Fruit fly (Drosophila melanogaster) S2 (cell line): ENCODE results near the gene ATPsynCF6.

ENCODE experiments used
- CG8478 ChIP-seq: fragments of >200 bp; optimal IDR thresholded peaks from 2 replicates; lab custom pipeline; 2018
- CTCF ChIP-seq, 2 experiments: fragments of >200 bp; optimal IDR thresholded peaks; 2 replicates each; lab custom pipeline; 2018

Gene ATPsynCF6

DNA sequence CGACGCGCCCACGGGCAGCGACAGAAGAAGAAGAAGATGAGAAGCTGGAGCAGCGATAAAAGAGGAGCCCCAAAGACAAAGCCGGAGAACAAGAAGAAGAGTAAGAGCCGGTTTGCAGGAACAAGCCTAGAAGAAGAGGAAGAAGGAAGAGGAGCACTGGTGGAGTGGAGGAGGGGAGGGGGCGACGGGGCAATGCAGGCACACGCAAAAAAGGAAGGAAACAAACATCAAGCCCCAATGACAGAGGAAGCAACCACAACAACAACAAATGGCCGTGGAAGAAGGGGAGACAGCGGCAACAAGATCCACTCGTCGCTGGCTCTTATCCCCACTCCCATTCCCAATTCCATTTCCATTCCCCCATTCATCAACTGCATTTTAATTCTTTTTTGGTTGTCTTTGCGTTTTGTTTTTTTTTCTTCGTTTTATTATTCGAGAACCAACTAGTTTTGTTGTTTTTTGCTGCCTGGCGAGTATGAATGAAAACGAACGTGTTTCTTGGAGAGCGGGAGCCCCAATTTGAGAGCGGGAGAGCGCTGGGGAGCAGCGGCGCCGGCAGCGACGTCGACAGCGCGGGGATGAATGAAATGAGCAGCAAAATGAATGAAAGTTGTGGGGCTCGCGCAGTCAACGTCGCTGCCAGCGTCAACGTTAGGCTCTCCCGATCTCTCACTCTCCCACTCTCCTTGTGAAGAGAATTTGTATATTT, 21.7 kb downstream of the ATPsynCF6 start:
- TF ChIP-seq CG8478, result no peak

DNA sequence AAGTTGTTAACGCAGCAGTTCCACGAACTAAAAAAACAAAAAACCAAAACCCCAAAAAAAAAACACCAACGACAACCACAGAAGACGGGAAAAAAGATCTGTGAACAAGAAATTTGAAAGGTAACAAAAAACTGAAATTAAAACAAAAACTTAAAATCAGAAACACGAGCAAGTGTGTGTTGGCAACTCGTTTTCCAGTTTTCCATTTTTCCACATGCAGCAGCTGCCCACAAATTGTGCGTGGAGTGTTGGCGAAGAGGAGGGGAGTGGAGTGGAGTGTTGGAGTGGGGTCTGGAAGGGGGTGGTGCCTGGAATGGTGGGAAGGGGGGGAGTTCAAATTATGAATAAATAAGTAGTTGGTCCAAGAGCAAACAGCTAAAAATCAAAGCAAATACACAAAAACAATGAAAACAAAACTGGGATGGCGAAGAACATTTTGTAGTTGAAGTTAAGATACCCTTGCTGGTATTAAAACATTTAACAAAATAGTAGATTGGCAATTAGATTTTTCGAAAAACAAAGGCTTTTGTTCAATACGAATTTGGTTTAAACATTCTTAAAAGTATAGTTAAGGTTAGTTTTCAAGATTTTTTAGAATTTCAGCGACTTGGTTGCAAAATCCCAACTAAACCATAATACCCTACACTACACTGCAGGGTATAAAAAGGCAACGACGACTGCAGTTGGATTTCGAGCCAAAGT, 22.4 kb downstream of the ATPsynCF6 start:
- TF ChIP-seq CTCF (optimal IDR thresholded peaks at IDR 0.05; lab: Kevin White, UChicago) (no peak), CG8478 (no peak)

DNA sequence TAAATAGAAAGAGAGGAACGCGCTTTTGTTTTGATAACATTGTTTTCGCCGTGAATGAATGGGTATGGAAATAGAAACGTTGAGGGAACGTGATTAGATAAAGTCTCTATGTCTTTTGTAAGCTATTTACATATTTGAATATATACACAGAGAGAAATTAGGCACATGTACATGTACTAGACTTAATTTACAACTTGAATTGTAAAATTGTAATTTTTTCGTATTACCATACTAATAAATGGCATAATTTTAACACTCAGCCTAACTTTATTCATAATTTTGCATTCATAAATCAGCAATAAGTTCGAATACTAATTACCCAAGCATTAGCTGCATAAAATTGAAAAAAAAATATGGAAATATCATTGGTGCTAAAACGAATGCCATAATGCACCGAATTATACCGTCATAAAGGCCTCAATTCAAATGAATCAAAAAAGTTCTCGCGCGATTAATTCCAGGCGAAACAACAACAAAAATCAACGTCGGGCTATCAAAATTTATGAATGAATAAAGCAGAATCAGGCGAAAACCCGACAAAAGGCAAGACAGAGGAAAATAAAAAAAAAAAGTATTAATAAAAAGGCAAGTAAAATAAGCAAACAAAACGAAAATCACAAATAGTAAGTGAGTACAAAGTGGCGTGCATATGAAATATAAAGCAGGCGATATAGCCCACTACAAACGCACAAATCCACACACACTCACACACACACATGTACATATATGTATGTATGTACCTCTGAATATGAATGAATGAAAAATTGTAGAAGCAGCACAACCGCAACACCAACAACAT, 23.1 kb downstream of the ATPsynCF6 start:
- TF ChIP-seq CG8478, result no peak
- no peak for TF ChIP-seq CTCF (optimal IDR thresholded peaks at IDR 0.05; lab: Kevin White, UChicago)

DNA sequence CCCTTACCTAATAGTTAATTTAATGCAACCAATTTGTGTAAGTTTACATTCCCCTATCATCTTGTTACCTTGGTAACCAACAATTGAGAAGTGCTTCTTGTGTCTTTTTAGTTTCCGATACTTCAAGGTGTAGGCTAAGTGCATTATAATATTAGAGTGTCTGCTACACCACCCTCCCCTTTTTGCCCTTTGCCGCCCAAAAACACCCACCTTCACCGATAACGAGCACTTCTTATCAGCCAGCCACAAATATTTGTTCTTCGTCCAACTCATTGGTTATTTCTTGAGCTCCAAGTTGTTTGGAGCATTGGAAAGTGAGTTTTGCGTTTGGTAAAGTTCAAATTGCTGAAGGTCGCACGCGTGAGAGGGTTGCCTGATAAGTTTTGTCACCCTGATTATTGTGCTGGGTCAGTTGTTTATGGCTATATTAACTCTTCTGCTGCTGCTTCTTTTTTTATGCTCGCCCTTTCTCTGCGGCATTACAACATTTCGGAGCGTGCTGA, 23.9 kb downstream of the ATPsynCF6 start:
- TF ChIP-seq CTCF (optimal IDR thresholded peaks at IDR 0.05; lab: Kevin White, UChicago) (no peak), CG8478 (no peak)

DNA sequence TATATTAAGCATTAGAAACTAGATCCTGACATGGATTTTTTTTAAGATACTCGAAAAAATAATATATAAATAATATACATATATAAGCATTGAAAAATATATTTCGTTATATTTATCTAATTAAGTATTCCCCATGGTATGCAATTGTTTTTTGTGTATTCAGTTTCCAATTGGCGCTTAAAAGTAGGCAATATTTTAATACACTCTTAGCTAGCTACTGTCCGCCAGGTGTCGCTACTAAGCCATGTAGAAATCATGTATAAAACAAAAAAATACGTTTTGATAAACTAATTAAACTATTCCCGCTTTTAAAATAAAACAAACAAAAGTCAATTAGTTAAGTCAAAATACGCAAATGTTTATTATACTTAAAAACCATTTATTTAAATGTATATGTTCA, 24.6 kb downstream of the ATPsynCF6 start:
- TF ChIP-seq CG8478 (no peak), CTCF (optimal IDR thresholded peaks at IDR 0.05; lab: Kevin White, UChicago) (peak; percentile 74 to 93)

DNA sequence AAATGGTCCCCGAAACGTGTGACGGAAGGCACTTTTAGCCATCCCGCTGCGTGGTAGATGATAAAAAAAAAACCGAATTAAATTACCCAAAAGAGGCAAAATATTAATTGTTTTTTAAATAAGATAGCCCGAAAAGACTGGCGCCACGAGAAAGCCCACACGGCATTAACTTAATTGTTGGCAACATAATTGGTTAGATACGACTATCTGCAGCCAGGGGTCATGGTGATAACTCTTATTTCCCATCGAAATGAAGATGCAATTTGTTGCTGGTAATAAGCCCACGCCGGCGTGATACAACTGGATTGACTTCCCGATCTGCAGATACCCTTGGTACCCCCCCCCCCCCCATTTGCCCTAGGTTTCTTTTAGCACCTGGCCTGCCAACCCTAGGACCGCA, 28.2 kb downstream of the ATPsynCF6 start:
- TF ChIP-seq CG8478 (no peak), CTCF (optimal IDR thresholded peaks at IDR 0.05; lab: Kevin White, UChicago) (no peak)

DNA sequence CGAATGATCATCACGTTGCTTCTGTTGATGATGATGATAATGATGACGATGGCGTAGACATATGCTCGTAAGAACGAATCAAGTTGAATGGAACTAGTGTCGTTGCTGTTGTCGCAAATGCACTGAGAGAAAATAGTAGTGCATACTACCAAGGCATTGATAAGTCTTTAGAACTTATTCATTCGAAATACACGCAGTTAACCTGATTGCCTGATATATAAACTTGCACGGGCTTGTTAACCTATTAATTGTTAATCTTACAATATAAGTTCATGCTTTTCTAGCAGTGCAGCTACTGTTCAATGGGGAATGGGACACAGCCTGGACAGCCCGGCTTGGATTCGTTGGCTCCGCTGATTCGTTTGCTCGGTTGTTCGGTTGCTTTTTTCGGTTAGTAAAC, 29.6 kb downstream of the ATPsynCF6 start:
- TF ChIP-seq CG8478 (no peak), CTCF (optimal IDR thresholded peaks at IDR 0.05; lab: Kevin White, UChicago) (no peak)

DNA sequence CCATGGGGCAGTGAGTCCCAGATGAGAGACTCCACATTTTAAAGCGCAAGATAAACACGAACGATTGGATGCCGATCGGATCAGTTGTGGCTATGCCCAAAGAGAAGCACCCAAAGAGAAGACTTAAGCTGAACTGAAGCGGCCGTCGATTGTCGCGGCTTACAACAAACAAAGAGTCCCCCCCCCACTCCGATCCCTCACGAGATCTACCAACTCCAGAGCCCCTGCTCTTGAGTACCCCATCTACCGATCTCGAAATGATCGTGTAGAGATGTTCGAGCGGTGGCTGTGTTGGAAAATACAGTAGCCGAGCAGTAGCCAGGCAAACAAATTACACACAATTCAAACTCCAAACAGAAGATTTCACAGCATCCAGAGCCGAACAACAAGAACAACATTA, 30.2 kb downstream of the ATPsynCF6 start:
- TF ChIP-seq CTCF (optimal IDR thresholded peaks at IDR 0.05; lab: Kevin White, UChicago) (no peak), CG8478 (no peak)

DNA sequence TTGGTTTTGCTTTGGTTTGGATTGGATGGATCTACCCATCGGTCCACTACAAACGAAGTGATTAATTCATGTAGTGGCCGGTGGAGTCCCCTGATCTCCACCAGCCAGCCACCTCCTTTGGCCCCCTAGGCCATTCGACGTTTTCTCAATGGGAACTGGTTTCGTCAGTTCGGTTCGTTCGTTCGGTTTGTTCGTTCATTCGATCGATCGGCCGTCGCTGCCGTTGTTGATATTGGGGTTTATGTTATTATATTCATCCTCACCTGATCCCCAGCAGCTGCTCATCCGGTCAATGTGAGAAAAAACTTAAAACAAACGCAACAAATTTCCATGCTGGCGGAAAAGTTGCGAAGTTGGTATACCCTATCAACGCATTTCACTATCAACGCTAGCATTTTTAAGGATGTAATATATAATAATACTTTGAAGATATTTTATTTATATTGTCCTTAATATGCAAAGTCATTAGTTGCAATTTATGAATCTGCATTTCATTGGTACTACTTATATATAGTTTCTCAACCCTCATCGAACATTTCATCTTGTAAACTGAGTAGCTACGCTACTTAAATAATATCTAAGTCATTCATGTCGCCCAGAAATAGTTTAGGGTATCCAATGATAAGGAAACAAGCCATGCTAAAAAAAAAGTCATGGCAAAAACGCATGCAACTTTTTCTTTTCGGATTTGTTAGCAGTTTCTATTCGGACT, 32.1 kb downstream of the ATPsynCF6 start:
- TF ChIP-seq CTCF (optimal IDR thresholded peaks at IDR 0.05; lab: Kevin White, UChicago), result no peak
- TF ChIP-seq CG8478, result no peak

DNA sequence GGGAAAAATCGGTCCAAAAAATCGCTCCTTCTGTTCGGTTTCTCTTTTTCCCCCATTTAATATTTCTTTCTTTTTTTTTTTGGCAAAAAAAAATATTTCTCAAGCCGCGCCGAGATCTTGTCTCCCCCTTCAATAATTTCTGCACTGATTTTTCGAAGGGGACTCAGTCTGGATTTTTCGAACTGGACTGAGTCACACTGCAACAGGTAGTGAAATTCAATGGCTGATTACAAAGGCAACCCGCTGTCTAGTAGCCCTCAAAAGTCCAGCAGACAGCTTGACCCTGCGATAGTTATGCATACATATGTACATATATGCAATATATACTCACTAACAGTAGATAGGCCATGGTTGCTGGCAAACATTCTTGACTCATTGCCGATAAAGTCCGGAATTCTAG, 35.6 kb downstream of the ATPsynCF6 start:
- TF ChIP-seq CG8478 (peak; percentile 78), CTCF (optimal IDR thresholded peaks at IDR 0.05; lab: Kevin White, UChicago) (no peak)

DNA sequence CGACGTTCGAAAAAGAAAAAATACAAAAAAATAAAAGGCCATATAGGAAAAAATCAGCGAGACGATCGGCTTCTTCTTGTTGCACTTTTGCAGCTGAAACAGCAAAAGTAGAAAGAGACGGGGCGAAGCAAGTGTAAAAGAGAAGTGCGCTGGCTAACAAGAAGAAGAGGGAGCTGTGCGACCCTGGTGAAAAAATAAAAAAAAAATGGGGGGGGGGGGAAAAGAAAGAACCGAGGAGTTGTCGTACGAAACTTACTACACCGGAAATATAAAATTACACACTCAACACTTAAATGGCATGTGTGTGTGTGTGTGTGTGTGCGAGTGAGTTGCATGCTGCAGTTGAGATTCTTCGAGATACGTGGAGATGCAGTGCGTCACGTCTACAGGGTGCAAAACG, 36.9 kb downstream of the ATPsynCF6 start:
- TF ChIP-seq CTCF (optimal IDR thresholded peaks at IDR 0.05; lab: Kevin White, UChicago) (no peak), CG8478 (no peak)

DNA sequence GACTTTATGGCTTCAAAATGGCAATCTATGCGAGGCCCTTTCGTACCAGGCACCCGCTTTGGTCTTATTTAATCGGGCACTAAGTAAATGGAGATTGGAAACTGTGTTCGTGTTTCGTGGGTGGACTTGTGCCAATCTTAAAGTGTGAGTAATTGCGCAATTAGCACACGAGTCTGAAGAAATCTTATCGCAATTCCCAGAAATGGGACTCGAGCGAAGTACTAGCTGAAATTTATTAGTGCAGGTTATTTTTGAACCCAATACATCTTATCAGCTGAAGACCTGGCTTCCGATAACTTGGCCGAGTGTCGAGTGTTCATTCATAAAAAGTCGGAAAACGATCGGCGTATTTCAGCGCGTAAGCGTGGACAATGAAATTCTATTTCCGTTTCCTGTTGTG, 39.0 kb downstream of the ATPsynCF6 start:
- TF ChIP-seq CTCF (optimal IDR thresholded peaks at IDR 0.05; lab: Kevin White, UChicago), result no peak
- TF ChIP-seq CG8478, result no peak

DNA sequence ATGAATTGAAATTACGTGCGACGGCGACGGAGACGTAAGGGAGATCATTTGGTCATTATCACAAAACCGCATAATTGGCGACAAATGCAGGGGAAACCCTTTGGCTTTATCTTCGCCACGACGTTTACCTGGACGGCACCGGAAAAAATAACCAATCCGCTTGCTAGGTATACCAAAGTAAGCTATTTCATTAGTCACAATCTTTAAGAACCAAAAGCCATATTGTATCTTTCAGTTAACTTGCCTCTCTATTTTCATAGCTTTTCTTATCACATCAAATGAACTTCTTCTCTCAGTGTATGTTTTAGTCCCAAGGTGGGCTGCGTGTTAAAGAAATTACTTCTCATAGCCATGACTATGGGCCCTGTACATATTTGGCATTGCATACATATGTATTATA, 40.2 kb downstream of the ATPsynCF6 start:
- no peak for TF ChIP-seq CG8478
- no peak for TF ChIP-seq CTCF (optimal IDR thresholded peaks at IDR 0.05; lab: Kevin White, UChicago)

DNA sequence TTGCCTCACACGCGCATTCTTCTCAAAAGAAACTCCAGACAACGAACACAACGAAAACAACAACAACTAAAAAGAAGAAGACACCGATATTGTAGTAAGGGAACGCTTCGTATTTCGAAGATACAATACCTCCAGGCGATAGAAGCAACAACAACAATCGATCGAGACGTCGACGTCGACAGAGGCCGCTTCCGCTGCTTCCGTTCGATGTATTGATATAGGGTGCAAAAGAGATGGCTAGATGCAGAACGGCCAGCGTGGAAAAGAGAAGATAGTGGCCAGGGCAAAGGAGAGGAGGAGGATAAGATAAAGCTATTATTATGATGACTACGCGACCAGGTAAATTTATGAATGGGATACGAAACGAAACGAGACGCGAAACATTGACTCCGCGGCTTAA, 40.6 kb downstream of the ATPsynCF6 start:
- TF ChIP-seq CTCF (optimal IDR thresholded peaks at IDR 0.05; lab: Kevin White, UChicago) (no peak), CG8478 (peak; percentile 82)

DNA sequence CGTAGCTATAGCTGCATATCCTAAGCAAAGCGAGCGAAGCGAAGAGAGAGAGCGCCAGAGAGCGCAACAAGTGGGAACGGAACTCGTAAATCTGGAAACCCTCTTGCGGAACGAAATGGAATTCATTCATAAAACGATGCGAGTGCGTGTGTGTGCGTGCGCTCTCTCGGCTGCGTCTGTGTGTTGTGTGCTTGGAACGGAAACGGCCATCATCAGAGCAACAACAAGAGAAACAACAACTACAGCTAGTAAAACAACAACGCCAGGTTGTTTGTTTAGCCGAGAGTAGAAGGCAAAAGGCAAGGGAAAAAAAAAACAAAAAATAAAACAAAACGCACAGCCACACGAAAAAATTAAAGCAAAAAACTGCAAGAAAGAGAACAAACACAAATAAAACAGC, 41.5 kb downstream of the ATPsynCF6 start:
- TF ChIP-seq CTCF (optimal IDR thresholded peaks at IDR 0.05; lab: Kevin White, UChicago), result no peak
- no peak for TF ChIP-seq CG8478
